Worm (Caenorhabditis elegans) whole organism, mixed stage, embryonic: ENCODE results near the gene C25F9.2.

Experiments used
- elt-3 ChIP-seq: fragments of 150-350 bp; optimal IDR thresholded peaks from 2 replicates; lab custom pipeline; 2014; ENCODE audit warnings: missing biosample characterization, missing genetic modification characterization
- hlh-1 ChIP-seq: fragments of 150-350 bp; optimal IDR thresholded peaks from 2 replicates; lab custom pipeline; 2014; ENCODE audit warnings: missing biosample characterization, missing genetic modification reagents, missing genetic modification characterization
- mab-5 ChIP-seq: fragments of 150-350 bp; optimal IDR thresholded peaks from 2 replicates; lab custom pipeline; 2014; ENCODE audit warnings: missing biosample characterization, missing genetic modification characterization
- nhr-76 ChIP-seq: sonication (generic microtip); optimal IDR thresholded peaks from 2 replicates; lab custom pipeline; 2017; ENCODE audit warnings: missing biosample characterization, missing genetic modification characterization
- pha-4 ChIP-seq: fragments of 150-350 bp; optimal IDR thresholded peaks from 2 replicates; lab custom pipeline; 2018; ENCODE audit warnings: missing biosample characterization, missing genetic modification reagents, missing genetic modification characterization
- unc-39 ChIP-seq: fragments of 150-350 bp; optimal IDR thresholded peaks from 2 replicates; lab custom pipeline; 2014; ENCODE audit warnings: missing biosample characterization, missing genetic modification characterization
- unc-62 ChIP-seq: fragments of 150-350 bp; optimal IDR thresholded peaks from 2 replicates; lab custom pipeline; 2014; ENCODE audit warnings: missing biosample characterization, missing genetic modification reagents, missing genetic modification characterization

DNA sequence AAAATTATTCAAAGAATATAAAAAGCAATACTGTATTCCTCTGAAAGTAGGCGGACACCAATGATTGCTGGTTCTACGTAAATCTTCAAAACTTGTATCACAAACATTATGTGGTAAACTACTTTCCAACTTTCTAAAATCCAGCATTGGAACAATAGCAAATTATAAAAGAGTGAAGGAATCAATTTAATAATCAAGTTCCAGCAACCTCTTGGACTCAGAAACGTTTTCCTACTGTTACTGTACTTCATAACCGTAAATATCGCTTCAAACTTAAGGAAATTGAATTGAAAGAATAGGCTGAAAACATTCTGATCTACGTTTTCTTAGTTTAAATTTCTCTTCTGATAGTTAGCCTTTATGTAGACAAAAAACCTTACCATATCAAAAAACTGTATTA is 17.7 kb upstream of the C25F9.2 start:
- TF ChIP-seq pha-4 (tag; lab: Kevin White, UChicago) (no peak), elt-3 (tag; lab: Kevin White, UChicago) (no peak), unc-39 (tag; lab: Kevin White, UChicago) (no peak), hlh-1 (tag; lab: Kevin White, UChicago) (no peak), mab-5 (tag; lab: Kevin White, UChicago) (no peak), unc-62 (GFP tag; lab: Kevin White, UChicago) (no peak), nhr-76 (tag; lab: Kevin White, UChicago) (no peak)
